Worm (Caenorhabditis elegans) whole organism, mixed stage, embryonic: ENCODE results near the gene nhr-170.

Source experiments
- ces-1 ChIP-seq: fragments of 150-350 bp; optimal IDR thresholded peaks from 2 replicates; lab custom pipeline; 2014; ENCODE audit warnings: missing biosample characterization, missing genetic modification reagents, missing genetic modification characterization
- lsy-2 ChIP-seq: fragments of 150-350 bp; optimal IDR thresholded peaks from 2 replicates; lab custom pipeline; 2014; ENCODE audit warnings: missing biosample characterization, missing genetic modification characterization
- unc-62 ChIP-seq: fragments of 150-350 bp; optimal IDR thresholded peaks from 2 replicates; lab custom pipeline; 2014; ENCODE audit warnings: missing biosample characterization, missing genetic modification reagents, missing genetic modification characterization

DNA sequence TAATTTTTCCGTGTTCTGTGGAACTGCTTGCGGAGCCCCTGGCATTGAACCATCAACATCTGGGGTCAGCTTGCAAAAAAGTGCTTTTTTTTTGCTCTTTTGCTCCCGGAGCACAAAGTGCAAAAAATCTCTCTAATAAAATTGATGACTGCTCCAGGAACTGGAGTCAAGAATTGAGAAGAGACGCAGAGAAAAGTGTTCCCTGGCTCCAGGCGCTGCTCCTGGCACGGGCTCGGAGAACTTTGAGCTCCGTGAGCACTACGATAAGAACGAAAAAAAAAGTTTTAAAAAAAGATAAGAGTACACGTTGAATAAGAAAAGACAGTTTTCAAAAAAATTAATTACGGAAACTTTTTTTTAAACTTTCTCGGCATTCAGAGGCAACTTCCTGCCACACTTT lies 17.9 kb downstream of the nhr-170 start:
- no peak for TF ChIP-seq lsy-2 (tag; lab: Kevin White, UChicago)
- TF ChIP-seq unc-62 (GFP tag; lab: Kevin White, UChicago), result no peak
- no peak for TF ChIP-seq ces-1
